Fruit fly (Drosophila melanogaster): ENCODE results near the gene mew.
A peak's percentile ranks its signal among the peaks of the same experiment; 100 is the strongest.
"Not testable (repeated sequence)": the region's sequence is repeated elsewhere in the genome, so short reads cannot be mapped to it uniquely, and the experiment has no call there.

mew gene

DNA sequence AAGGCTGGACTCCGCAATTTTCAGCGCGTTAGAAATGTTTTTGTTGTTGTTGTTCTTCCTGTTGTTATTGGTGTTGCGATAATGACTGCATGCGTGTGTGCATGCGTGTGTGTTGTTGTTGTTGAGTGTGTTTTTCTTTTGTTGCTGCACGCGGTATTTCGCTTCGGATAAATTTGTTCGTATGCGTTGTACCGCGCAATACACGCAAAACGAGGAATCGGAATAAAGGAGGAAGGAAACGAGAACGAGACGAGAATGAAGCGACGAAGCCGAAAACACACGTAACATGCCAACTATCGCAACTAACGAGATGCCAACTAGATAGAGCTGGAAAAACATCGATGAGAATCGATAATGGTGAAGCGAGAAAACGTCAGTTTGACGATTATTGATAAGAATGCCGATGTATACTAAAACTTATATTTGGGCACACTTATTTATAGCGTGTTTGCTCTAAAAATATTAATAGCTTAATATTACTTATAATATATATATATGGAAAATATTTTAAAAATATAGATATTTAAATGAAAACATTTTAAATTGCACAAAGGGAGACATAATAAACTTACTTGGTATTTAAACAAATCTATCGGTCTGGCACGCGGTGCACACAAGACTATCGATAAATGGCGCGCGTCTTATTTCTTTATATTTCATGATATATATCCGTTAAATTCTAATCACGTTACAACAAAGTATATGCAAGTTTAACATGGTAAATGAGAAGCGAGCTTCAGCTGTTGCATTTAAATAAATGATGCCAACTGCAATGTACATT lies 46.7 kb downstream of the mew start, which contains the start of gene sno:
TSS of gene sno (minus strand) at position 318 of the 781 bp plus-strand sequence.
- TF ChIP-seq CG17801 (GFP tag; optimal IDR thresholded peaks at IDR 0.05; ENCODE audit: partially characterized antibody), result peak; percentile 11

DNA sequence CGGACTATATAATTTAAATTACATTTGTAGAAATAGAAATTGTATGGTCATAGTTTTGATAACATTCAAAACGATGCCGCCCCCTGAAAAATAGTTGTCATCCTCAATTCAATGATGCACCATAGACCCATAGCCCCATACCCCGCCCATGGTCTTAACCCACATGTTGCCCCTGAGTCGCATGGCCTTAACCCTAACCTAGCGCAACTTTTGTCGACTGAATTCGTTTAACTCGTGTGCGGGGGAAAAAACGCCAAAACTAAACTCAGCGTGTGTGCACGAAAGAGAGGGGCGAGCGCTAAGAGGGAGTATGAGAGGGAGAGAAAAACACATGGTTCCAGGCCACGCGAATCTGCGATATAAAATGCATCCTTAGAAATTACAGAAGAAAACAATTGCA lies 47.9 kb downstream of the mew start:
- TF ChIP-seq CG17801 (GFP tag; optimal IDR thresholded peaks at IDR 0.05; ENCODE audit: partially characterized antibody), result no peak

dm6 chrX:13209410-13209809 lies 48.9 kb downstream of the mew start:
- TF ChIP-seq CG17801 (GFP tag; optimal IDR thresholded peaks at IDR 0.05; ENCODE audit: partially characterized antibody), result no peak

DNA sequence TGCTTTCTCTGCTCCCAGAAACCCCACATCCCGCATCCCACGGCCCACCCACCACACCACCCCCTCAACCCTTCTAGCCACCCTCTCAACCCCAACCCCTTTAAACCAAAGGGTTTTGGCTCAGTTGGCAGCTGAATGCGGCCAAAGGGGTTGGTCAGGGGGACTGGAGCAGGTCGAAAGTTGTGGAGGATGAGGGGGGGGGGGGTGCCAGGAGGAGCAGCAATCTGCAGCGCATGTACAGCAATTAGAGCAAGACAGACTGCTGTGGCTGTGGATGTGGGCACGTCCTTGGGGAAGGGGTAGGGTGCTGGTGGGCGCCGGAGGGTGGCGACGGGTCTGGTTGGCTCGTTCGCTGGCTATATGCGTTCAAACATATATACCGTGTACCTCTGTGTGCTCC lies 49.7 kb downstream of the mew start:
- no peak for TF ChIP-seq CG17801 (GFP tag; optimal IDR thresholded peaks at IDR 0.05; ENCODE audit: partially characterized antibody)

- no peak for TF ChIP-seq CG17801 (GFP tag; optimal IDR thresholded peaks at IDR 0.05; ENCODE audit: partially characterized antibody)
These were observed 50.2 kb downstream of the mew start for dm6 chrX:13208075-13208474.

dm6 chrX:13204718-13205117 lies 53.6 kb downstream of the mew start:
- no peak for TF ChIP-seq CG17801 (GFP tag; optimal IDR thresholded peaks at IDR 0.05; ENCODE audit: partially characterized antibody)

dm6 chrX:13202162-13202561 lies 56.1 kb downstream of the mew start, which contains the start of gene CG44437:
TSS of gene CG44437 (minus strand) at chrX:13202262.
- no peak for TF ChIP-seq CG17801 (GFP tag; optimal IDR thresholded peaks at IDR 0.05; ENCODE audit: partially characterized antibody)

DNA sequence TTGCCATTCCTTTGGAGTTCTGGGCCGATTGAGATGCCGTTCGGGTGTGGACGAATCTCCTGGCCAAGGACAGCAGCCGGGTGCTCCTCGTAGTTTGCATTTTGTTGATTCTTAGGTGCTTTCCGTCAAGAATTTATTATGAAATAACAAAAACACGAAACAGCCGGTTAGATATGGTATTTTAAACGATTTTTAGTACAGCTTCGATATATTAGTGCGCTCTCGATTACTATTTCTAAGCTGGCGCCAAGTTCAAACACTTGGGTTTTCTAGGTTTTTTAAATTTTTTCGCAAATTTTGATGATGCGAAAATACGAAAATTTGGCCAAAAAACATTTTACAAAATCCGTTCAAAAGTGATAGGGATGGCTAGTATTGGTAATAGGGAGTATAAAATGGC lies 64.0 kb downstream of the mew start, which contains the start of gene Coq5:
TSS of gene Coq5 (minus strand) at position 303 of the 400 bp plus-strand sequence.
- no peak for TF ChIP-seq CG17801 (GFP tag; optimal IDR thresholded peaks at IDR 0.05; ENCODE audit: partially characterized antibody)

- no peak for TF ChIP-seq CG17801 (GFP tag; optimal IDR thresholded peaks at IDR 0.05; ENCODE audit: partially characterized antibody)
These were observed 66.1 kb downstream of the mew start for dm6 chrX:13192239-13192638.

DNA sequence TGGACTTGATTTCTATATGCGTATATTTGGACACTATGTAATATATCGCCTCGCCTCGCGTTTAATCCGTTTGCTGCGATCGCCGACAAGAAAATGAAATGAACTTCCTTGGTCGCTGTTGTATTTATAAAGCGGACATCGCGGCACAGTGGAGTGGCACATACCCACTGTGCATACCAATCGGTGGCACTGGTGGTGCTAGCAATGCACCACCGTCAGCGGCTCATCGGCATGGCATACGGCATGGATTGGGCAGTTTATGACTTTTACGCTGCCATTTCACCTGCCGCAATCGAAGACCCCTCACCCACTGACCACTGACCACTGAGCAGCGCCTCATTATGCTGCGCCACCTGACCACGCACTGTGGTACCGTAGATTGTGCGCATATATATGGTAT lies 66.5 kb downstream of the mew start, which contains the start of gene CG12723:
TSS of gene CG12723 (minus strand) at position 101 of the 400 bp plus-strand sequence.
- no peak for TF ChIP-seq CG17801 (GFP tag; optimal IDR thresholded peaks at IDR 0.05; ENCODE audit: partially characterized antibody)

DNA sequence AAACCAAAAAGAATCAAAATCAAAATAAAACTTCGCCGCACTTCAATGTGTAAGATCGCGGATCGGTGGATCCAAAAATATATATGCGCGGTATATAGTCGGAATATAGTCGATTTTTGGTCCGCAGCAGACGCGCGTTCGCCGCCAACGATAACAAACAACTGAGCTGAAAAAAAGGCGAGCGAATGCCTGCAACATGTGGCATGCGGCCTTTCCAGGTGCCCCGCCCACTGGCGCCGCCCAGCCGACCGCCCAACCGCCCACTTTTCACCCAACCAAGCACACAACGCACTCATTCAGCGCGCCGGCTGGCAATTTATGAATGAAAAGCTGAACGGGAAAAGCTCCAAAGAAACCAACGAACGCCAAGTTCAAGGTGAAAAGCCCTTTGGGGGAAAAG lies 69.3 kb downstream of the mew start, which contains the start of gene Lgr4:
TSS of gene Lgr4 (minus strand) at position 133 of the 400 bp plus-strand sequence.
- no peak for TF ChIP-seq CG17801 (GFP tag; optimal IDR thresholded peaks at IDR 0.05; ENCODE audit: partially characterized antibody)

DNA sequence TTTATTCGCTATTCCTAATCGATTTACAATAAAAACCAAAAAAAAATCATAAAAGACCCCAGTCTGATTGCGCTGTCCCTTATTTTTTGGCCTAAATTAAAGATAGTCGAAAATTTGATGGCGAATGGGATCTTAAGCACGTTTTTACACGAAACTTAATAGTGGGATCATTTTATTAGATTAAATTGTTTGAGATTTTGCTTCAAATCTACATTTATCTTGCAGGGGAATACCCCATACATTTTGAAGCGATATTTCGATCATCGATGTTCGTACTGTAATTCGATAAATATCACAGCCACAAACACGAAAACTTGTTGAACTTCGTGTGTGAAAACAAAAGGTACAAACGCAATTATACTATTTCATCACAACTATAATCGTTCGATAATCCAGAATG lies 74.1 kb downstream of the mew start, which contains the start of gene CG32641:
TSS of gene CG32641 (plus strand) at position 301 of the 400 bp plus-strand sequence.
- not testable (repeated sequence) for TF ChIP-seq CG17801 (GFP tag; optimal IDR thresholded peaks at IDR 0.05; ENCODE audit: partially characterized antibody)

DNA sequence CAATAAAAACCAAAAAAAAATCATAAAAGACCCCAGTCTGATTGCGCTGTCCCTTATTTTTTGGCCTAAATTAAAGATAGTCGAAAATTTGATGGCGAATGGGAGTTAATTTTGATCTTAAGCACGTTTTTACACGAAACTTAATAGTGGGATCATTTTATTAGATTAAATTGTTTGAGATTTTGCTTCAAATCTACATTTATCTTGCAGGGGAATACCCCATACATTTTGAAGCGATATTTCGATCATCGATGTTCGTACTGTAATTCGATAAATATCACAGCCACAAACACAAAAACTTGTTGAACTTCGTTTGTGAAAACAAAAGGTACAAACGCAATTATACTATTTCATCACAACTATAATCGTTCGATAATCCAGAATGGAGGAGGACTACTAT lies 80.6 kb downstream of the mew start, which contains the start of gene CG32640:
TSS of gene CG32640 (plus strand) at position 286 of the 400 bp plus-strand sequence.
- not testable (repeated sequence) for TF ChIP-seq CG17801 (GFP tag; optimal IDR thresholded peaks at IDR 0.05; ENCODE audit: partially characterized antibody)

DNA sequence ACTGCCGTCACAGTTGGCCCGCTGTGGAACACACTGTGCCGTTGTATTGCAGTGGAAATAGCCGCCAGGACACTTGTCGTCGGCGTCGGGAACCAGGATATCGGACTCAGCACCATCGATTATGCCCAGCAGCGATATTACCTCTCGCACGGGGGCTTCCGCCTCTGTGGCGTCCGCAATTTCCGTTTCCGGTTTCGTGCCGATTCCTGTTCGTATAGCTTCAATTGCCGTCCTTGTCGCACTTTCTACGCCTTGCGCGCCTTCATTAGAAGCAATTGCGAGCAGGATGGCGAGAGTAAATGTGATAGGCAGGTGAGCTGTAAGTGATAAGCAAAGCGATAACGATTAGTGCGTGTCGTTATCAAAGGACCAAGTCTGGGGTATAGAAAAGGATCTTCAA lies 85.4 kb downstream of the mew start:
- TF ChIP-seq CG17801 (GFP tag; optimal IDR thresholded peaks at IDR 0.05; ENCODE audit: partially characterized antibody), result no peak

All from ovary, adult (tissue).